Worm (Caenorhabditis elegans) whole organism, mixed stage, embryonic: ENCODE data around the gene egl-27.
A peak's percentile ranks its signal among the peaks of the same experiment; 100 is the strongest.

ENCODE experiments used
- M03D4.4 ChIP-seq: sonication (generic microtip); optimal IDR thresholded peaks from 2 replicates; lab custom pipeline; 2017; ENCODE audit warnings: mild to moderate bottlenecking, missing genetic modification characterization, missing compliant biosample characterization
- blmp-1 ChIP-seq: fragments of 150-350 bp; optimal IDR thresholded peaks from 2 replicates; lab custom pipeline; 2014; ENCODE audit warnings: missing biosample characterization, missing genetic modification characterization
- ceh-43 ChIP-seq: fragments of 200-800 bp; sonication (Bioruptor generic); optimal IDR thresholded peaks from 2 replicates; lab custom pipeline; 2018; ENCODE audit warnings: mild to moderate bottlenecking, missing genetic modification characterization, moderate library complexity, missing compliant biosample characterization
- cnd-1 ChIP-seq: fragments of 200-800 bp; sonication (Bioruptor generic); optimal IDR thresholded peaks from 2 replicates; lab custom pipeline; 2018; ENCODE audit warnings: mild to moderate bottlenecking, missing genetic modification characterization, missing compliant biosample characterization
- flh-1 ChIP-seq: fragments of 200-800 bp; sonication (Bioruptor generic); optimal IDR thresholded peaks from 2 replicates; lab custom pipeline; 2018; ENCODE audit warnings: mild to moderate bottlenecking, missing genetic modification characterization, moderate library complexity, missing compliant biosample characterization
- hlh-1 ChIP-seq: fragments of 150-350 bp; optimal IDR thresholded peaks from 2 replicates; lab custom pipeline; 2014; ENCODE audit warnings: missing biosample characterization, missing genetic modification reagents, missing genetic modification characterization
- lin-13 ChIP-seq: fragments of 150-350 bp; optimal IDR thresholded peaks from 2 replicates; lab custom pipeline; 2014; ENCODE audit warnings: missing biosample characterization, missing genetic modification characterization
- lsy-2 ChIP-seq: fragments of 150-350 bp; optimal IDR thresholded peaks from 2 replicates; lab custom pipeline; 2014; ENCODE audit warnings: missing biosample characterization, missing genetic modification characterization
- mep-1 ChIP-seq: fragments of 150-350 bp; optimal IDR thresholded peaks from 2 replicates; lab custom pipeline; 2017; ENCODE audit warnings: missing biosample characterization, missing genetic modification reagents, missing genetic modification characterization, inconsistent platforms
- nhr-28 ChIP-seq: fragments of 150-350 bp; optimal IDR thresholded peaks from 2 replicates; lab custom pipeline; 2014; ENCODE audit warnings: missing biosample characterization, missing genetic modification characterization
- pha-4 ChIP-seq: fragments of 150-350 bp; optimal IDR thresholded peaks from 2 replicates; lab custom pipeline; 2018; ENCODE audit warnings: missing biosample characterization, missing genetic modification reagents, missing genetic modification characterization
- sptf-1 ChIP-seq: sonication (generic microtip); optimal IDR thresholded peaks from 2 replicates; lab custom pipeline; 2017; ENCODE audit warnings: mild to moderate bottlenecking, missing genetic modification characterization, moderate library complexity, missing compliant biosample characterization
- tbx-8 ChIP-seq: fragments of 200-800 bp; sonication (Bioruptor generic); optimal IDR thresholded peaks from 2 replicates; lab custom pipeline; 2018; ENCODE audit warnings: mild to moderate bottlenecking, missing genetic modification characterization, moderate library complexity, missing compliant biosample characterization
- unc-120 ChIP-seq: sonication (generic microtip); optimal IDR thresholded peaks from 2 replicates; lab custom pipeline; 2017; ENCODE audit warnings: missing genetic modification characterization, missing compliant biosample characterization; ENCODE audit not compliant: poor library complexity, severe bottlenecking
- ztf-11 ChIP-seq: fragments of 150-350 bp; optimal IDR thresholded peaks from 2 replicates; lab custom pipeline; 2014; ENCODE audit warnings: missing biosample characterization, missing genetic modification characterization

egl-27 gene

ce11 chrII:6891838-6892237, 57.0 kb downstream of the egl-27 start:
- TF ChIP-seq flh-1 (GFP tag; lab: Kevin White, UChicago) = no peak
- peak; percentile 83 for TF ChIP-seq hlh-1 (tag; lab: Kevin White, UChicago)
- TF ChIP-seq pha-4 (tag; lab: Kevin White, UChicago) = no peak
- TF ChIP-seq blmp-1 = no peak

DNA sequence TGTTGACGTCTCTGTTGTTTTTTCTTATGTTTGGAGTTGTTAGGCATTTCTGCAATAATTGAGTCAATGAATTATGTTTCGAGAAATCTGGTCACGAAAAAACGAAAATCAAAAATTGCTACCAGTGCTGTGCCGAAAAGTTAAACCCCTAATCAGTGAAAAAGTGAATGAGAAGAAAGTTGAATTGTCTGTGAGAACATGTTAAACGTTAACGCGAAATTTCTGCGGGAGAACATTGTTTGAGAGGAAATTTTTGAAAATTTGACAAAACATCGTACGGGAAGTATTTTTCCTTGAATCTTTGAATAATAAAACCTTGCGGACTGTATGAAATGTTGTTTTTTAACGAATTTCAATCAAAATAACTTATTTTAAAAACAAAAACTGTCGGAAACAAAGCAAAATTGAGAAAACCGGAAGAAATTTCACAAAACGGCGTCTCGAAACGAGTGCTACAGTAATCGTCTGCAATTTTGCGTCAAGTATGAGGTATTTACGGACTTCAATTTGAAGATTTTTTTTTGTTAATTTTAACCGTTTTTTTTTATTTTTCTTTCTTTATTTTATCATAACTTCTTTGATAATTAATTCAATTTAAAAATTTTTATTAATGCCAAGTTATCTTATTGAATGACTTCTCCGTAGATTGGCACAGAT, 58.9 kb downstream of the egl-27 start, which contains the start of gene adal-1:
Gene adal-1 (minus strand): TSS at position 51 of the 657 bp plus-strand sequence.
- TF ChIP-seq hlh-1 (tag; lab: Kevin White, UChicago) (no peak), lsy-2 (tag; lab: Kevin White, UChicago) (peak; percentile 61), ztf-11 (no peak), unc-120 (no peak), cnd-1 (tag; lab: Kevin White, UChicago) (no peak), M03D4.4 (tag; lab: Kevin White, UChicago) (no peak), mep-1 (tag; lab: Kevin White, UChicago) (no peak)

- no peak for TF ChIP-seq lin-13 (tag; lab: Kevin White, UChicago)
- no peak for TF ChIP-seq tbx-8 (GFP tag; lab: Kevin White, UChicago)
- TF ChIP-seq ztf-11 = no peak
- TF ChIP-seq unc-120 = no peak
- no peak for TF ChIP-seq ceh-43
- TF ChIP-seq nhr-28 = no peak
- no peak for TF ChIP-seq mep-1 (tag; lab: Kevin White, UChicago)
- TF ChIP-seq sptf-1 (tag; lab: Kevin White, UChicago) = no peak
Measured at ce11 chrII:6897507-6897906, 62.7 kb downstream of the egl-27 start, which contains the start of gene C44B7.11. Gene C44B7.11 (minus strand): TSS chrII:6897540.
